Fruit fly (Drosophila melanogaster) whole organism, embryonic: ENCODE results near the gene Fie.
A peak's percentile ranks its signal among the peaks of the same experiment; 100 is the strongest.

Source experiments
- Antp ChIP-seq: fragments of 200-800 bp; sonication (Bioruptor generic); optimal IDR thresholded peaks from 3 replicates; lab custom pipeline; 2016; ENCODE audit warnings: missing biosample characterization, missing genetic modification characterization
- BEAF-32 ChIP-seq: fragments of 200-800 bp; sonication (Bioruptor generic); optimal IDR thresholded peaks from 3 replicates; lab custom pipeline; 2017; ENCODE audit warnings: missing biosample characterization, missing genetic modification characterization, mild to moderate bottlenecking, moderate library complexity, missing genetic modification reagents
- CG10959 ChIP-seq: fragments of 200-800 bp; sonication (Bioruptor generic); IDR thresholded peaks from 2 replicates; pipeline ENCODE4 v1.3.6; 2022; ENCODE audit warnings: missing biosample characterization, missing genetic modification characterization
- CG12219 ChIP-seq: fragments of 200-800 bp; sonication (Bioruptor generic); optimal IDR thresholded peaks from 3 replicates; lab custom pipeline; 2018; ENCODE audit warnings: missing biosample characterization, mild to moderate bottlenecking, missing genetic modification characterization
- CG1233 ChIP-seq: fragments of 200-800 bp; sonication (Bioruptor generic); optimal IDR thresholded peaks from 4 replicates; lab custom pipeline; 2018; ENCODE audit warnings: missing biosample characterization, mild to moderate bottlenecking, missing genetic modification characterization
- CG12942 ChIP-seq: fragments of 200-800 bp; sonication (Bioruptor generic); optimal IDR thresholded peaks from 3 replicates; lab custom pipeline; 2016; ENCODE audit warnings: missing biosample characterization, missing genetic modification characterization
- CG14667 ChIP-seq: fragments of 200-800 bp; sonication (Bioruptor generic); IDR thresholded peaks from 2 replicates; pipeline ENCODE4 v1.3.6; 2022; ENCODE audit warnings: missing biosample characterization, missing genetic modification characterization
- CG16863 ChIP-seq: fragments of 200-800 bp; sonication (Bioruptor generic); optimal IDR thresholded peaks from 3 replicates; lab custom pipeline; 2016; ENCODE audit warnings: missing biosample characterization, missing genetic modification characterization
- CG17359 ChIP-seq: fragments of 200-800 bp; sonication (Bioruptor generic); optimal IDR thresholded peaks from 3 replicates; lab custom pipeline; 2018; ENCODE audit warnings: missing biosample characterization, mild to moderate bottlenecking, missing genetic modification characterization, moderate library complexity
- CG31224 ChIP-seq: fragments of 200-800 bp; sonication (Bioruptor generic); IDR thresholded peaks from 2 replicates; pipeline ENCODE4 v1.3.6; 2022; ENCODE audit warnings: missing biosample characterization, missing genetic modification characterization
- CG31388 ChIP-seq: fragments of 200-800 bp; sonication (Bioruptor generic); optimal IDR thresholded peaks from 2 replicates; lab custom pipeline; 2016; ENCODE audit warnings: missing biosample characterization, missing genetic modification characterization
- CG4328 ChIP-seq: fragments of 200-800 bp; sonication (Bioruptor generic); optimal IDR thresholded peaks from 3 replicates; lab custom pipeline; 2017; ENCODE audit warnings: missing biosample characterization, missing genetic modification reagents, missing genetic modification characterization
- CG4617 ChIP-seq: fragments of 200-800 bp; sonication (Bioruptor generic); optimal IDR thresholded peaks from 3 replicates; lab custom pipeline; 2016; ENCODE audit warnings: missing biosample characterization, missing genetic modification characterization, borderline replicate concordance
- CG8281 ChIP-seq: fragments of 200-800 bp; sonication (Bioruptor generic); optimal IDR thresholded peaks from 2 replicates; lab custom pipeline; 2018; ENCODE audit warnings: missing biosample characterization, mild to moderate bottlenecking, missing genetic modification characterization, moderate library complexity
- CG8359 ChIP-seq: fragments of 200-800 bp; sonication (Bioruptor generic); optimal IDR thresholded peaks from 2 replicates; lab custom pipeline; 2017; ENCODE audit warnings: missing biosample characterization, mild to moderate bottlenecking, missing genetic modification characterization, borderline replicate concordance
- CG8478 ChIP-seq: fragments of >200 bp; optimal IDR thresholded peaks from 2 replicates; lab custom pipeline; 2018
- CG9437 ChIP-seq: fragments of 200-800 bp; sonication (Bioruptor generic); optimal IDR thresholded peaks from 2 replicates; lab custom pipeline; 2018; ENCODE audit warnings: missing biosample characterization, mild to moderate bottlenecking, missing genetic modification characterization
- Dfd ChIP-seq, 2 experiments: fragments of >200 bp; optimal IDR thresholded peaks; 2 replicates each; lab custom pipeline; 2017; ENCODE audit warnings: missing biosample characterization in 2 of 2, missing genetic modification characterization in 2 of 2
- Doc2 ChIP-seq: fragments of 200-800 bp; sonication (Bioruptor generic); IDR thresholded peaks from 2 replicates; pipeline ENCODE4 v1.3.6; 2022; ENCODE audit warnings: missing biosample characterization, missing genetic modification characterization
- GATAe ChIP-seq: fragments of 200-800 bp; sonication (Bioruptor generic); conservative IDR thresholded peaks from 2 replicates; pipeline ENCODE4 v1.3.6; 2022; ENCODE audit warnings: missing biosample characterization, missing genetic modification characterization
- H2.0 ChIP-seq: fragments of 200-800 bp; sonication (Bioruptor generic); IDR thresholded peaks from 2 replicates; pipeline ENCODE4 v1.3.6; 2022; ENCODE audit warnings: missing biosample characterization, missing genetic modification characterization
- Hsf ChIP-seq: fragments of 200-800 bp; sonication (Bioruptor generic); optimal IDR thresholded peaks from 3 replicates; lab custom pipeline; 2016; ENCODE audit warnings: missing biosample characterization, missing genetic modification characterization
- Lhr ChIP-seq: fragments of 200-800 bp; sonication (Bioruptor generic); optimal IDR thresholded peaks from 3 replicates; lab custom pipeline; 2017; ENCODE audit warnings: mild to moderate bottlenecking, missing biosample characterization, missing genetic modification reagents, missing genetic modification characterization
- MTF-1 ChIP-seq: fragments of 200-800 bp; sonication (Bioruptor generic); optimal IDR thresholded peaks from 2 replicates; lab custom pipeline; 2018; ENCODE audit warnings: missing biosample characterization, mild to moderate bottlenecking, missing genetic modification characterization, borderline replicate concordance
- NK7.1 ChIP-seq: fragments of 200-800 bp; sonication (Bioruptor generic); optimal IDR thresholded peaks from 3 replicates; lab custom pipeline; 2016; ENCODE audit warnings: missing biosample characterization, missing genetic modification characterization
- NfI ChIP-seq: fragments of 200-800 bp; sonication (Bioruptor generic); optimal IDR thresholded peaks from 3 replicates; lab custom pipeline; 2018; ENCODE audit warnings: missing biosample characterization, mild to moderate bottlenecking, missing genetic modification characterization, moderate library complexity
- Opbp ChIP-seq: fragments of 200-800 bp; sonication (Bioruptor generic); IDR thresholded peaks from 3 replicates; pipeline ENCODE4 v1.3.6; 2022; ENCODE audit warnings: missing biosample characterization, missing genetic modification characterization; ENCODE audit not compliant: partially characterized antibody
- Sry-δ ChIP-seq: fragments of 200-800 bp; sonication (Bioruptor generic); optimal IDR thresholded peaks from 2 replicates; lab custom pipeline; 2016; ENCODE audit warnings: missing biosample characterization, missing genetic modification characterization
- Tbp ChIP-seq: fragments of >200 bp; optimal IDR thresholded peaks from 2 replicates; lab custom pipeline; 2018; ENCODE audit warnings: missing biosample characterization, missing genetic modification characterization
- Trl ChIP-seq, 3 experiments: fragments of >200 bp in 2 of 3; fragments of 200-800 bp in 1 of 3; sonication (Bioruptor generic) in 1 of 3; optimal IDR thresholded peaks; 2 replicates in 1 of 3; 3 replicates in 2 of 3; lab custom pipeline; 2016 to 2017; ENCODE audit warnings: missing biosample characterization in 1 of 3, missing genetic modification characterization in 1 of 3
- ac ChIP-seq: fragments of 200-800 bp; sonication (Bioruptor generic); optimal IDR thresholded peaks from 3 replicates; lab custom pipeline; 2017; ENCODE audit warnings: missing biosample characterization, mild to moderate bottlenecking, missing genetic modification characterization
- aop ChIP-seq: fragments of 200-800 bp; sonication (Bioruptor generic); IDR thresholded peaks from 2 replicates; pipeline ENCODE4 v1.3.6; 2022; ENCODE audit warnings: missing biosample characterization, missing genetic modification characterization
- az2 ChIP-seq: fragments of 200-800 bp; sonication (Bioruptor generic); optimal IDR thresholded peaks from 3 replicates; lab custom pipeline; 2016; ENCODE audit warnings: missing biosample characterization, missing genetic modification characterization
- cas ChIP-seq: fragments of 200-800 bp; sonication (Bioruptor generic); IDR thresholded peaks from 2 replicates; pipeline ENCODE4 v1.3.6; 2022; ENCODE audit warnings: missing biosample characterization, missing genetic modification characterization
- chn ChIP-seq: fragments of 200-800 bp; sonication (Bioruptor generic); optimal IDR thresholded peaks from 2 replicates; lab custom pipeline; 2016; ENCODE audit warnings: missing biosample characterization, missing genetic modification characterization
- dimm ChIP-seq: fragments of 200-800 bp; sonication (Bioruptor generic); IDR thresholded peaks from 2 replicates; pipeline ENCODE4 v1.3.6; 2022; ENCODE audit warnings: missing biosample characterization, missing genetic modification characterization
- exex ChIP-seq: fragments of 200-800 bp; sonication (Bioruptor generic); optimal IDR thresholded peaks from 4 replicates; lab custom pipeline; 2018; ENCODE audit warnings: missing biosample characterization, mild to moderate bottlenecking, missing genetic modification characterization, moderate library complexity
- gfzf ChIP-seq: fragments of 200-800 bp; sonication (Bioruptor generic); optimal IDR thresholded peaks from 2 replicates; lab custom pipeline; 2016; ENCODE audit warnings: missing biosample characterization, mild to moderate bottlenecking, missing genetic modification characterization, moderate library complexity
- insv ChIP-seq, 2 experiments: fragments of 200-800 bp; sonication (Bioruptor generic); optimal IDR thresholded peaks; 3 replicates each; lab custom pipeline; 2016 to 2018; ENCODE audit warnings: missing biosample characterization in 2 of 2, missing genetic modification characterization in 2 of 2
- lilli ChIP-seq: fragments of 200-800 bp; sonication (Bioruptor generic); optimal IDR thresholded peaks from 3 replicates; lab custom pipeline; 2016; ENCODE audit warnings: missing biosample characterization, missing genetic modification characterization
- nau ChIP-seq: fragments of 200-800 bp; sonication (Bioruptor generic); optimal IDR thresholded peaks from 3 replicates; lab custom pipeline; 2017; ENCODE audit warnings: missing biosample characterization, mild to moderate bottlenecking, missing genetic modification characterization, missing genetic modification reagents
- pan ChIP-seq, 4 experiments: fragments of >200 bp in 3 of 4; fragments of 200-800 bp in 1 of 4; sonication (Bioruptor generic) in 1 of 4; optimal IDR thresholded peaks in 3 of 4; IDR thresholded peaks in 1 of 4; 2 replicates each; pipeline versions ENCODE4 v1.3.6 to Lab custom; 2017 to 2022; ENCODE audit warnings: missing biosample characterization in 2 of 4, missing genetic modification characterization in 2 of 4, mixed read lengths in 1 of 4
- pho ChIP-seq: fragments of 200-800 bp; sonication (Bioruptor generic); optimal IDR thresholded peaks from 2 replicates; lab custom pipeline; 2016; ENCODE audit warnings: missing biosample characterization, missing genetic modification characterization
- scrt ChIP-seq: fragments of 200-800 bp; sonication (Bioruptor generic); optimal IDR thresholded peaks from 2 replicates; lab custom pipeline; 2018; ENCODE audit warnings: missing biosample characterization, mild to moderate bottlenecking, missing genetic modification characterization, moderate library complexity
- seq ChIP-seq: fragments of 200-800 bp; sonication (Bioruptor generic); IDR thresholded peaks from 2 replicates; pipeline ENCODE4 v1.3.6; 2022; ENCODE audit warnings: missing biosample characterization, missing genetic modification characterization
- shn ChIP-seq: fragments of 200-800 bp; sonication (Bioruptor generic); optimal IDR thresholded peaks from 3 replicates; lab custom pipeline; 2016; ENCODE audit warnings: missing biosample characterization, missing genetic modification characterization
- sima ChIP-seq: fragments of 200-800 bp; sonication (Bioruptor generic); optimal IDR thresholded peaks from 2 replicates; lab custom pipeline; 2016; ENCODE audit warnings: missing biosample characterization, missing genetic modification characterization
- ssp ChIP-seq: fragments of 200-800 bp; sonication (Bioruptor generic); IDR thresholded peaks from 2 replicates; pipeline ENCODE4 v1.3.6; 2022; ENCODE audit warnings: missing biosample characterization, missing genetic modification characterization
- ttk ChIP-seq: fragments of 200-800 bp; sonication (Bioruptor generic); IDR thresholded peaks from 2 replicates; pipeline ENCODE4 v2.1.2; 2022; ENCODE audit warnings: missing biosample characterization, missing genetic modification characterization
- unpg ChIP-seq: fragments of 200-800 bp; sonication (Bioruptor generic); optimal IDR thresholded peaks from 3 replicates; lab custom pipeline; 2018; ENCODE audit warnings: missing biosample characterization, mild to moderate bottlenecking, missing genetic modification characterization, moderate library complexity
- zfh1 ChIP-seq: fragments of 200-800 bp; sonication (Bioruptor generic); IDR thresholded peaks from 3 replicates; pipeline ENCODE4 v1.3.6; 2022; ENCODE audit warnings: missing biosample characterization, missing genetic modification characterization

Fie gene

DNA sequence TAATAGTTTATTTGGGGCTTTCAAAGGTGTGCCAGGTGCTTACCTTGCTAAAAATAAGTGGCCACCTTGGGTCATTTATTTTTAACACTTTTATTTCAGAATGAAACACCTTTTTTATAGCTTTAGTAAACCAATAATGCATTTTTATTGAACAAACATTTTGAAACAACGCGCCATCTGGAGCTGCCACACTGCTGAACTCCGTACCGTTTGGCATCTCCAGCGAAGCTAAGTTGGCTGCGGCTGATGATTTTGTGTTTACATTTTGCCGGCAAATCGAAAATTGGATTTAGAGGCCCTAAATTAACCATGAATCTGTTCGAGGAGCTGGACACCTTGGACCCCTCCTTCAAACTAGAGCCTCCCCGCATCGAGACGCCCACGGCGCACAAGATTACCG, 12.7 kb downstream of the Fie start, which contains the start of gene ida (continued):
- TF ChIP-seq CG4328 (no peak), GATAe (GFP tag; lab: Robert Waterston, UW) (no peak), zfh1 (no peak), nau (no peak), Sry-δ (GFP tag; lab: Kevin White, UChicago) (peak; percentile 35), CG8359 (GFP tag; lab: Kevin White, UChicago) (no peak), insv (GFP tag; optimal IDR thresholded peaks at IDR 0.05; lab: Kevin White, UChicago) (no peak), gfzf (GFP tag; lab: Kevin White, UChicago) (peak; percentile 47), CG17359 (no peak), CG4617 (peak; percentile 43), chn (GFP tag; lab: Kevin White, UChicago) (no peak), Opbp (GFP tag; lab: Robert Waterston, UW) (peak; percentile 100), CG8478 (lab: Kevin White, UChicago) (no peak), CG1233 (GFP tag; lab: Kevin White, UChicago) (no peak), dimm (GFP tag; lab: Robert Waterston, UW) (no peak), lilli (no peak), unpg (GFP tag; lab: Kevin White, UChicago) (no peak), Dfd (GFP tag; optimal IDR thresholded peaks at IDR 0.05; lab: Kevin White, UChicago) (no peak), exex (tag; lab: Kevin White, UChicago) (peak; percentile 19), Antp (GFP tag; lab: Kevin White, UChicago) (no peak), NK7.1 (GFP tag; lab: Kevin White, UChicago) (no peak), NfI (peak; percentile 37), CG9437 (GFP tag; lab: Kevin White, UChicago) (no peak), H2.0 (GFP tag; lab: Robert Waterston, UW) (no peak), sima (GFP tag; lab: Kevin White, UChicago) (no peak), CG31224 (GFP tag; lab: Robert Waterston, UW) (no peak), Doc2 (GFP tag; lab: Robert Waterston, UW) (no peak), Lhr (GFP tag; lab: Kevin White, UChicago) (peak; percentile 7), Tbp (GFP tag; lab: Kevin White, UChicago) (no peak), ssp (no peak), Hsf (no peak), pan (optimal IDR thresholded peaks at IDR 0.05; lab: Kevin White, UChicago) (no peak), pan (GFP tag; optimal IDR thresholded peaks at IDR 0.05 in 1 of 2, IDR thresholded peaks at IDR 0.05 in 1 of 2) (no peak), cas (GFP tag; lab: Robert Waterston, UW) (no peak), seq (GFP tag; lab: Robert Waterston, UW) (no peak), ttk (GFP tag; lab: Robert Waterston, UW) (no peak), CG8281 (tag; lab: Kevin White, UChicago) (no peak), CG12942 (GFP tag; lab: Kevin White, UChicago) (no peak), az2 (no peak), aop (GFP tag; lab: Robert Waterston, UW) (no peak), CG31388 (GFP tag; lab: Kevin White, UChicago) (no peak), CG14667 (GFP tag; lab: Robert Waterston, UW) (no peak), MTF-1 (GFP tag; lab: Kevin White, UChicago) (no peak), CG12219 (GFP tag; lab: Kevin White, UChicago) (no peak), CG10959 (GFP tag; lab: Robert Waterston, UW) (no peak), BEAF-32 (peak; percentile 37), CG16863 (no peak), Trl (optimal IDR thresholded peaks at IDR 0.05; lab: Kevin White, UChicago) (no peak), Trl (GFP tag; optimal IDR thresholded peaks at IDR 0.05; lab: Kevin White, UChicago) (no peak), ac (GFP tag; lab: Kevin White, UChicago) (no peak), pho (GFP tag; lab: Kevin White, UChicago) (no peak), shn (GFP tag; lab: Kevin White, UChicago) (no peak), scrt (no peak)
